Fruit fly (Drosophila melanogaster) whole organism, embryonic: Measurements from ENCODE around the gene CG34291.
A peak's percentile ranks its signal among the peaks of the same experiment; 100 is the strongest.

Experiments
- BEAF-32 ChIP-seq: fragments of 200-800 bp; sonication (Bioruptor generic); optimal IDR thresholded peaks from 3 replicates; lab custom pipeline; 2017; ENCODE audit warnings: missing biosample characterization, missing genetic modification characterization, mild to moderate bottlenecking, moderate library complexity, missing genetic modification reagents
- CG10267 ChIP-seq: fragments of 200-800 bp; sonication (Bioruptor generic); optimal IDR thresholded peaks from 2 replicates; lab custom pipeline; 2018; ENCODE audit warnings: missing biosample characterization, mild to moderate bottlenecking, missing genetic modification characterization, moderate library complexity
- CG11085 ChIP-seq: fragments of 200-800 bp; sonication (Bioruptor generic); IDR thresholded peaks from 2 replicates; pipeline ENCODE4 v1.3.6; 2022; ENCODE audit warnings: missing biosample characterization, missing genetic modification characterization
- CG13123 ChIP-seq: fragments of 200-800 bp; sonication (Bioruptor generic); optimal IDR thresholded peaks from 2 replicates; lab custom pipeline; 2016; ENCODE audit warnings: missing biosample characterization, missing genetic modification characterization
- CG14667 ChIP-seq: fragments of 200-800 bp; sonication (Bioruptor generic); IDR thresholded peaks from 2 replicates; pipeline ENCODE4 v1.3.6; 2022; ENCODE audit warnings: missing biosample characterization, missing genetic modification characterization
- CG2678 ChIP-seq: fragments of 200-800 bp; sonication (Bioruptor generic); optimal IDR thresholded peaks from 3 replicates; lab custom pipeline; 2019; ENCODE audit warnings: missing biosample characterization, mild to moderate bottlenecking, missing genetic modification characterization, moderate library complexity
- CG31388 ChIP-seq: fragments of 200-800 bp; sonication (Bioruptor generic); optimal IDR thresholded peaks from 2 replicates; lab custom pipeline; 2016; ENCODE audit warnings: missing biosample characterization, missing genetic modification characterization
- CG31441 ChIP-seq: fragments of 200-800 bp; sonication (Bioruptor generic); IDR thresholded peaks from 2 replicates; pipeline ENCODE4 v1.3.6; 2022; ENCODE audit warnings: missing biosample characterization, missing genetic modification characterization
- CG43689 ChIP-seq: fragments of 200-800 bp; sonication (Bioruptor generic); IDR thresholded peaks from 2 replicates; pipeline ENCODE4 v1.3.6; 2022; ENCODE audit warnings: missing biosample characterization, missing genetic modification characterization
- CG4707 ChIP-seq: fragments of 200-800 bp; sonication (Bioruptor generic); optimal IDR thresholded peaks from 2 replicates; lab custom pipeline; 2018; ENCODE audit warnings: missing biosample characterization, mild to moderate bottlenecking, missing genetic modification characterization, moderate library complexity
- CG6175 ChIP-seq: fragments of 200-800 bp; sonication (Bioruptor generic); IDR thresholded peaks from 3 replicates; pipeline ENCODE4 v1.3.6; 2022; ENCODE audit warnings: missing biosample characterization, missing genetic modification characterization
- CG6683 ChIP-seq: fragments of 200-800 bp; sonication (Bioruptor generic); optimal IDR thresholded peaks from 2 replicates; lab custom pipeline; 2017; ENCODE audit warnings: missing biosample characterization, mild to moderate bottlenecking, missing genetic modification characterization, missing genetic modification reagents
- CG6689 ChIP-seq: fragments of 200-800 bp; sonication (Bioruptor generic); IDR thresholded peaks from 2 replicates; pipeline ENCODE4 v1.3.6; 2022; ENCODE audit warnings: missing biosample characterization, missing genetic modification characterization
- CG7372 ChIP-seq: fragments of 200-800 bp; sonication (Bioruptor generic); IDR thresholded peaks from 2 replicates; pipeline ENCODE4 v1.3.6; 2022; ENCODE audit warnings: missing biosample characterization, missing genetic modification characterization
- CG8290 ChIP-seq, 3 experiments: fragments of 200-800 bp; sonication (Bioruptor generic); optimal IDR thresholded peaks; 2 replicates each; lab custom pipeline; 2016 to 2019; ENCODE audit warnings: missing biosample characterization in 3 of 3, missing genetic modification characterization in 3 of 3, mild to moderate bottlenecking in 2 of 3, moderate library complexity in 1 of 3
- CG8478 ChIP-seq: fragments of >200 bp; optimal IDR thresholded peaks from 2 replicates; lab custom pipeline; 2018
- CG9932 ChIP-seq: fragments of 200-800 bp; sonication (Bioruptor generic); IDR thresholded peaks from 2 replicates; pipeline ENCODE4 v1.3.6; 2022; ENCODE audit warnings: missing biosample characterization, missing genetic modification characterization
- CrebB ChIP-seq: fragments of 200-800 bp; sonication (Bioruptor generic); optimal IDR thresholded peaks from 3 replicates; lab custom pipeline; 2018; ENCODE audit warnings: missing biosample characterization, mild to moderate bottlenecking, missing genetic modification characterization
- Drgx ChIP-seq: fragments of 200-800 bp; sonication (Bioruptor generic); IDR thresholded peaks from 2 replicates; pipeline ENCODE4 v1.3.6; 2022; ENCODE audit warnings: missing biosample characterization, missing genetic modification characterization
- Elba2 ChIP-seq: fragments of 200-800 bp; sonication (Bioruptor generic); optimal IDR thresholded peaks from 3 replicates; lab custom pipeline; 2016; ENCODE audit warnings: missing biosample characterization, missing genetic modification characterization
- Hand ChIP-seq: fragments of 200-800 bp; sonication (Bioruptor generic); optimal IDR thresholded peaks from 2 replicates; lab custom pipeline; 2017; ENCODE audit warnings: mild to moderate bottlenecking, missing biosample characterization, missing genetic modification reagents, missing genetic modification characterization
- Ravus ChIP-seq: fragments of 200-800 bp; sonication (Bioruptor generic); IDR thresholded peaks from 2 replicates; pipeline ENCODE4 v1.3.6; 2022; ENCODE audit warnings: missing biosample characterization, missing genetic modification characterization
- Rfx ChIP-seq: fragments of 200-800 bp; sonication (Bioruptor generic); IDR thresholded peaks from 2 replicates; pipeline ENCODE4 v1.3.6; 2022; ENCODE audit warnings: missing biosample characterization, missing genetic modification characterization
- Xbp1 ChIP-seq: fragments of 200-800 bp; sonication (Bioruptor generic); optimal IDR thresholded peaks from 3 replicates; lab custom pipeline; 2016; ENCODE audit warnings: missing biosample characterization, mild to moderate bottlenecking, missing genetic modification characterization
- ara ChIP-seq: fragments of 200-800 bp; sonication (Bioruptor generic); IDR thresholded peaks from 2 replicates; pipeline ENCODE4 v1.3.6; 2022; ENCODE audit warnings: missing biosample characterization, missing genetic modification characterization
- bsh ChIP-seq, 2 experiments: fragments of 200-800 bp; sonication (Bioruptor generic); optimal IDR thresholded peaks; 2 replicates each; lab custom pipeline; 2017 to 2018; ENCODE audit warnings: mild to moderate bottlenecking in 2 of 2, missing biosample characterization in 2 of 2, missing genetic modification characterization in 2 of 2, moderate library complexity in 1 of 2
- cas ChIP-seq: fragments of 200-800 bp; sonication (Bioruptor generic); IDR thresholded peaks from 2 replicates; pipeline ENCODE4 v1.3.6; 2022; ENCODE audit warnings: missing biosample characterization, missing genetic modification characterization
- cg ChIP-seq: fragments of 200-800 bp; sonication (Bioruptor generic); optimal IDR thresholded peaks from 3 replicates; lab custom pipeline; 2019; ENCODE audit warnings: missing biosample characterization, mild to moderate bottlenecking, missing genetic modification characterization, moderate library complexity
- chinmo ChIP-seq: fragments of 200-800 bp; sonication (Bioruptor generic); IDR thresholded peaks from 4 replicates; pipeline ENCODE4 v1.3.6; 2022; ENCODE audit warnings: missing biosample characterization, missing genetic modification characterization; ENCODE audit not compliant: partially characterized antibody
- ci ChIP-seq: fragments of 200-800 bp; sonication (Bioruptor generic); IDR thresholded peaks from 3 replicates; pipeline ENCODE4 v1.3.6; 2022; ENCODE audit warnings: missing biosample characterization, missing genetic modification characterization
- cwo ChIP-seq: fragments of 200-800 bp; sonication (Bioruptor generic); optimal IDR thresholded peaks from 3 replicates; lab custom pipeline; 2017; ENCODE audit warnings: missing biosample characterization, missing genetic modification characterization, mild to moderate bottlenecking, moderate library complexity, missing genetic modification reagents
- lab ChIP-seq: fragments of 200-800 bp; sonication (Bioruptor generic); optimal IDR thresholded peaks from 3 replicates; lab custom pipeline; 2017; ENCODE audit warnings: missing biosample characterization, missing genetic modification characterization, mild to moderate bottlenecking, moderate library complexity, missing genetic modification reagents
- onecut ChIP-seq: fragments of 200-800 bp; sonication (Bioruptor generic); IDR thresholded peaks from 2 replicates; pipeline ENCODE4 v1.3.6; 2022; ENCODE audit warnings: missing biosample characterization, missing genetic modification characterization
- pho ChIP-seq: fragments of 200-800 bp; sonication (Bioruptor generic); optimal IDR thresholded peaks from 2 replicates; lab custom pipeline; 2016; ENCODE audit warnings: missing biosample characterization, missing genetic modification characterization
- repo ChIP-seq: fragments of 200-800 bp; sonication (Bioruptor generic); optimal IDR thresholded peaks from 2 replicates; lab custom pipeline; 2016; ENCODE audit warnings: missing biosample characterization, missing genetic modification characterization
- sd ChIP-seq: fragments of 200-800 bp; sonication (Bioruptor generic); optimal IDR thresholded peaks from 3 replicates; lab custom pipeline; 2018; ENCODE audit warnings: missing biosample characterization, mild to moderate bottlenecking, missing genetic modification characterization, moderate library complexity
- sens ChIP-seq: fragments of 200-800 bp; sonication (Bioruptor generic); peaks from one replicate; lab custom pipeline; 2016; ENCODE audit warnings: missing biosample characterization, missing genetic modification characterization
- seq ChIP-seq: fragments of 200-800 bp; sonication (Bioruptor generic); IDR thresholded peaks from 2 replicates; pipeline ENCODE4 v1.3.6; 2022; ENCODE audit warnings: missing biosample characterization, missing genetic modification characterization
- slbo ChIP-seq: fragments of 200-800 bp; sonication (Bioruptor generic); IDR thresholded peaks from 2 replicates; pipeline ENCODE4 v1.3.6; 2022; ENCODE audit warnings: missing biosample characterization, missing genetic modification characterization
- so ChIP-seq: fragments of 200-800 bp; sonication (Bioruptor generic); IDR thresholded peaks from 3 replicates; pipeline ENCODE4 v1.3.6; 2022; ENCODE audit warnings: missing biosample characterization, missing genetic modification characterization
- sob ChIP-seq: fragments of 200-800 bp; sonication (Bioruptor generic); IDR thresholded peaks from 2 replicates; pipeline ENCODE4 v1.3.6; 2022; ENCODE audit warnings: missing biosample characterization, missing genetic modification characterization
- sqz ChIP-seq: fragments of 200-800 bp; sonication (Bioruptor generic); optimal IDR thresholded peaks from 3 replicates; lab custom pipeline; 2018; ENCODE audit warnings: missing biosample characterization, mild to moderate bottlenecking, missing genetic modification characterization
- tin ChIP-seq: fragments of 200-800 bp; sonication (Bioruptor generic); optimal IDR thresholded peaks from 3 replicates; lab custom pipeline; 2016; ENCODE audit warnings: missing biosample characterization, missing genetic modification characterization
- usp ChIP-seq: fragments of >200 bp; optimal IDR thresholded peaks from 2 replicates; lab custom pipeline; 2017; ENCODE audit warnings: missing biosample characterization, missing genetic modification characterization

The CG34291 gene

dm6 chr3R:26442609-26443180, 17.1 kb upstream of the CG34291 start:
- peak; percentile 1 for TF ChIP-seq sd
- no peak for TF ChIP-seq cas (GFP tag; lab: Robert Waterston, UW)
- peak; percentile 35; the same call in 1 of the 2 replicates for TF ChIP-seq Rfx (GFP tag; lab: Robert Waterston, UW)
- TF ChIP-seq cg (GFP tag; lab: Kevin White, UChicago): peak; percentile 23
- TF ChIP-seq usp (GFP tag; lab: Kevin White, UChicago): no peak
- no peak for TF ChIP-seq CG31441
- no peak for TF ChIP-seq CG31388 (GFP tag; lab: Kevin White, UChicago)
- TF ChIP-seq repo (GFP tag; lab: Kevin White, UChicago): no peak
- no peak for TF ChIP-seq CG43689 (GFP tag; lab: Robert Waterston, UW)
- peak in 1 of 2 experiments; percentile 36 for TF ChIP-seq bsh (GFP tag; optimal IDR thresholded peaks at IDR 0.05; lab: Kevin White, UChicago)
- peak; percentile 64 for TF ChIP-seq Drgx (GFP tag; lab: Robert Waterston, UW)
- peak; percentile 65 for TF ChIP-seq CG7372
- TF ChIP-seq CG4707 (GFP tag; lab: Kevin White, UChicago): no peak
- peak; percentile 29 for TF ChIP-seq cwo
- peak; percentile 45; the same call in 1 of the 2 replicates for TF ChIP-seq CG9932 (GFP tag; lab: Robert Waterston, UW)
- no peak for TF ChIP-seq CG10267 (tag; lab: Kevin White, UChicago)
- TF ChIP-seq BEAF-32 (GFP tag; lab: Kevin White, UChicago): no peak
- TF ChIP-seq CG13123 (GFP tag; lab: Kevin White, UChicago): no peak
- TF ChIP-seq seq: 0 out of 2 replicates have a peak, but pooled peaks have one; percentile 23
- TF ChIP-seq ci (GFP tag; lab: Robert Waterston, UW): no peak
- no peak for TF ChIP-seq Elba2 (GFP tag; lab: Kevin White, UChicago)
- TF ChIP-seq CG14667 (GFP tag; lab: Robert Waterston, UW): no peak
- 0 out of 3 replicates have a peak, but pooled peaks have one; percentile 26 for TF ChIP-seq CG6175 (GFP tag; lab: Robert Waterston, UW)
- TF ChIP-seq sob (GFP tag; lab: Robert Waterston, UW): peak; percentile 59
- no peak for TF ChIP-seq Xbp1
- TF ChIP-seq CrebB (tag; lab: Kevin White, UChicago): no peak
- 0 out of 4 replicates have a peak, but pooled peaks have one; percentile 14 for TF ChIP-seq chinmo (GFP tag; lab: Robert Waterston, UW)
- TF ChIP-seq sqz (GFP tag; lab: Kevin White, UChicago): no peak
- TF ChIP-seq CG11085: 0 out of 2 replicates have a peak, but pooled peaks have one; percentile 22
- TF ChIP-seq CG6683 (GFP tag; lab: Kevin White, UChicago): no peak
- no peak for TF ChIP-seq CG6689 (GFP tag; lab: Robert Waterston, UW)
- no peak for TF ChIP-seq onecut
- peak; percentile 65 for TF ChIP-seq sens (GFP tag; lab: Kevin White, UChicago)
- TF ChIP-seq tin (GFP tag; lab: Kevin White, UChicago): no peak
- no peak for TF ChIP-seq Ravus (GFP tag; lab: Robert Waterston, UW)
- TF ChIP-seq ara (GFP tag; lab: Robert Waterston, UW): no peak
- TF ChIP-seq lab (GFP tag; lab: Kevin White, UChicago): peak; percentile 21
- TF ChIP-seq CG8478 (lab: Kevin White, UChicago): no peak
- TF ChIP-seq pho (GFP tag; lab: Kevin White, UChicago): peak; percentile 5
- peak; percentile 37; the same call in 1 of the 2 replicates for TF ChIP-seq slbo (GFP tag; lab: Robert Waterston, UW)
- peak; percentile 29; the same call in 2 of the 3 replicates for TF ChIP-seq so (GFP tag; lab: Robert Waterston, UW)
- TF ChIP-seq CG2678 (tag; lab: Kevin White, UChicago): peak; percentile 11
- TF ChIP-seq CG8290 (GFP tag; optimal IDR thresholded peaks at IDR 0.05; lab: Kevin White, UChicago): no peak
- TF ChIP-seq CG8290 (tag; optimal IDR thresholded peaks at IDR 0.05; lab: Kevin White, UChicago): peak in 1 of 2 experiments; percentile 28
- no peak for TF ChIP-seq Hand (GFP tag; lab: Kevin White, UChicago)
